Worm (Caenorhabditis elegans): Measurements from ENCODE around the gene C50H2.4.

- no peak for TF ChIP-seq him-1 (tag; optimal IDR thresholded peaks at IDR 0.05)
- no peak for TF ChIP-seq dao-5 (tag; optimal IDR thresholded peaks at IDR 0.05)
- TF ChIP-seq W03F9.2 (tag; optimal IDR thresholded peaks at IDR 0.05), result no peak
These were observed 48.5 kb upstream of the C50H2.4 start, which contains the start of gene srab-17 for ce11 chrV:9868311-9868710.
